Worm (Caenorhabditis elegans) whole organism, young adult: ENCODE data around the gene C25E10.12.
"Not testable (repeated sequence)": the region's sequence is repeated elsewhere in the genome, so short reads cannot be mapped to it uniquely, and the experiment has no call there.

Experiments
- T26A5.8 ChIP-seq: sonication (generic microtip); optimal IDR thresholded peaks from 2 replicates; lab custom pipeline; 2016; ENCODE audit warnings: missing genetic modification characterization, missing compliant biosample characterization
- Y95B8A.8 ChIP-seq: fragments of 200-800 bp; sonication (Bioruptor generic); IDR thresholded peaks from 2 replicates; pipeline ENCODE4 v1.3.6; 2022; ENCODE audit warnings: missing genetic modification reagents, missing genetic modification characterization, missing compliant biosample characterization
- hsf-1 ChIP-seq: fragments of 200-800 bp; sonication (Bioruptor generic); IDR thresholded peaks from 2 replicates; pipeline ENCODE4 v1.3.6; 2022; ENCODE audit warnings: missing genetic modification reagents, missing genetic modification characterization, missing compliant biosample characterization
- madf-8 ChIP-seq: fragments of 200-800 bp; sonication (Bioruptor generic); conservative IDR thresholded peaks from 2 replicates; pipeline ENCODE4 v1.3.6; 2022; ENCODE audit warnings: missing genetic modification reagents, missing genetic modification characterization, missing compliant biosample characterization
- mel-28 ChIP-seq: sonication (generic microtip); optimal IDR thresholded peaks from 2 replicates; lab custom pipeline; 2016; ENCODE audit warnings: borderline replicate concordance, mild to moderate bottlenecking, missing genetic modification characterization, missing compliant biosample characterization
- nhr-120 ChIP-seq: fragments of 200-800 bp; sonication (Bioruptor generic); IDR thresholded peaks from 2 replicates; pipeline ENCODE4 v1.3.6; 2022; ENCODE audit warnings: missing genetic modification characterization, missing compliant biosample characterization
- snpc-4 ChIP-seq, 5 experiments: fragments of 150-350 bp in 1 of 5; sonication (generic microtip) in 4 of 5; optimal IDR thresholded peaks; 2 replicates each; lab custom pipeline; 2014 to 2018; ENCODE audit warnings: missing genetic modification characterization in 5 of 5, missing biosample characterization in 3 of 5, antibody characterized with exemption in 2 of 5, mild to moderate bottlenecking in 2 of 5, missing compliant biosample characterization in 2 of 5, missing genotype in 2 of 5, moderate library complexity in 2 of 5, missing genetic modification reagents in 1 of 5
- somi-1 ChIP-seq: fragments of 200-800 bp; sonication (Bioruptor generic); optimal IDR thresholded peaks from 2 replicates; lab custom pipeline; 2018; ENCODE audit warnings: mild to moderate bottlenecking, missing genetic modification characterization, missing compliant biosample characterization
- tlf-1 ChIP-seq: fragments of 200-800 bp; sonication (Bioruptor generic); optimal IDR thresholded peaks from 2 replicates; lab custom pipeline; 2018; ENCODE audit warnings: mild to moderate bottlenecking, missing genetic modification characterization, missing compliant biosample characterization
- ztf-3 ChIP-seq: fragments of 200-800 bp; sonication (Bioruptor generic); optimal IDR thresholded peaks from 2 replicates; lab custom pipeline; 2018; ENCODE audit warnings: mild to moderate bottlenecking, missing genetic modification characterization, missing compliant biosample characterization

DNA sequence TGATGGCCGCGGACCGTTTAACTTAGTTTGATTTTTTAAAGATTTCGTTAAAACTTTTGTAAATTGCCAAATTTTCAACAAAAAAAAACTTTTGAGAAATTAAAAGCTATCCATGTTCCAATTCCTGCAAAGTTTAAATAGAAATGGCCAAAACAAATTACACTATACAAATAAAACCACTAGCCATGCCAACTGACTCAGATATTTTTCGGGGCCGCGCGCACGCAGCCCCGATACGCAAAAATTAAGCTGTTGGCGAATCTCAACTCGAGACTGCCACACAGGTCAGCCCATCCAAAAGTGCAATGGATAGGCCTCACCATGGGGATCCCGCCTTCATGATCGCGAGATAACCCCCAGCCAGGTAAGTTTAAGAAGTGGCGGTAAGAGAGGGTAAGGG lies 24.4 kb upstream of the C25E10.12 start:
- not testable (repeated sequence) for TF ChIP-seq nhr-120; snpc-4 (GFP tag; optimal IDR thresholded peaks at IDR 0.05; lab: Kevin White, UChicago); snpc-4 (tag; optimal IDR thresholded peaks at IDR 0.05; lab: Kevin White, UChicago); somi-1 (GFP tag; lab: Kevin White, UChicago); hsf-1 (GFP tag; lab: Robert Waterston, UW); tlf-1; madf-8 (GFP tag; lab: Robert Waterston, UW); ztf-3 (GFP tag; lab: Kevin White, UChicago); Y95B8A.8 (GFP tag; lab: Robert Waterston, UW); T26A5.8 (tag; lab: Kevin White, UChicago); mel-28 (tag; lab: Kevin White, UChicago)
